Fruit fly (Drosophila melanogaster): Measurements from ENCODE around the gene CG3040.

DNA sequence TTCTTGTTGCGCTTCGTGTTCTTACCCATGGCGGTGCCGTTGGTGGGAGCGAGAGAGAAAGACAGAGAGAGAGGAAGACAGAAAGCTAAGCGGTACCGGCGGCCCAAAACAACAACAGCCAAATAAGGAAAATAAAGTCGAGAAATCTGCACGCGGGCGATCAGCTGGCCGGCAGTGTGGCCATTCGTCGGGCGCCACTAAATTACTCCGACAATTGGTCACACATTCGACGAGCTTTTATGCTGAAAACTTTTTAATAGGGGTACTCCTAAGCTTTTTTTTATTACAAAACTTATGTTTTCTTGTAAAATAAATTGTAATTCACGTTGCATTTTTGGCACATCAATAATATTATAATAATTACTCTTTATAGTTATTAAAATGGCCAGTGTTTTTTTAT, 4.6 kb downstream of the CG3040 start, which contains the start of gene Setd3:
- TF ChIP-seq CG11762 (GFP tag; optimal IDR thresholded peaks at IDR 0.05; ENCODE audit: insufficient read depth) (no peak), CG11294 (GFP tag; IDR thresholded peaks at IDR 0.05) (no peak), CG15336 (GFP tag; IDR thresholded peaks at IDR 0.05) (peak; percentile 8; the same call in 1 of the 2 replicates), Gug (GFP tag; IDR thresholded peaks at IDR 0.05) (no peak), CG9139 (GFP tag; optimal IDR thresholded peaks at IDR 0.05) (no peak), Lpt (GFP tag; optimal IDR thresholded peaks at IDR 0.05) (no peak), svp (GFP tag) (no peak), OdsH (GFP tag; optimal IDR thresholded peaks at IDR 0.05) (no peak), achi (GFP tag; optimal IDR thresholded peaks at IDR 0.05) (no peak), CG3919 (GFP tag; optimal IDR thresholded peaks at IDR 0.05) (no peak), dac (GFP tag; optimal IDR thresholded peaks at IDR 0.05) (no peak), ss (GFP tag; optimal IDR thresholded peaks at IDR 0.05) (no peak), CG11902 (GFP tag; optimal IDR thresholded peaks at IDR 0.05) (no peak)

Measured in whole organism, prepupa.